Worm (Caenorhabditis elegans) whole organism, mixed stage, embryonic: Measurements from ENCODE around the gene K06A4.7.

Experiments
- M03D4.4 ChIP-seq: sonication (generic microtip); optimal IDR thresholded peaks from 2 replicates; lab custom pipeline; 2017; ENCODE audit warnings: mild to moderate bottlenecking, missing genetic modification characterization, missing compliant biosample characterization
- bed-3 ChIP-seq: fragments of 200-800 bp; sonication (Bioruptor generic); optimal IDR thresholded peaks from 3 replicates; lab custom pipeline; 2018; ENCODE audit warnings: mild to moderate bottlenecking, missing genetic modification characterization, moderate library complexity, missing compliant biosample characterization
- blmp-1 ChIP-seq: fragments of 150-350 bp; optimal IDR thresholded peaks from 2 replicates; lab custom pipeline; 2014; ENCODE audit warnings: missing biosample characterization, missing genetic modification characterization
- ceh-39 ChIP-seq: fragments of 150-350 bp; optimal IDR thresholded peaks from 2 replicates; lab custom pipeline; 2014; ENCODE audit warnings: missing biosample characterization, missing genetic modification characterization
- ceh-43 ChIP-seq: fragments of 200-800 bp; sonication (Bioruptor generic); optimal IDR thresholded peaks from 2 replicates; lab custom pipeline; 2018; ENCODE audit warnings: mild to moderate bottlenecking, missing genetic modification characterization, moderate library complexity, missing compliant biosample characterization
- ceh-83 ChIP-seq: fragments of 200-800 bp; sonication (Bioruptor generic); optimal IDR thresholded peaks from 2 replicates; lab custom pipeline; 2018; ENCODE audit warnings: mild to moderate bottlenecking, missing genetic modification characterization, missing compliant biosample characterization
- cnd-1 ChIP-seq: fragments of 200-800 bp; sonication (Bioruptor generic); optimal IDR thresholded peaks from 2 replicates; lab custom pipeline; 2018; ENCODE audit warnings: mild to moderate bottlenecking, missing genetic modification characterization, missing compliant biosample characterization
- drap-1 ChIP-seq: fragments of 200-800 bp; sonication (Bioruptor generic); optimal IDR thresholded peaks from 3 replicates; lab custom pipeline; 2018; ENCODE audit warnings: mild to moderate bottlenecking, missing genetic modification characterization, missing compliant biosample characterization
- elt-1 ChIP-seq: sonication (generic microtip); optimal IDR thresholded peaks from 2 replicates; lab custom pipeline; 2017; ENCODE audit warnings: missing genetic modification characterization, mild to moderate bottlenecking, missing compliant biosample characterization, antibody characterized with exemption, moderate library complexity, borderline replicate concordance; ENCODE audit not compliant: insufficient read depth
- flh-1 ChIP-seq: fragments of 200-800 bp; sonication (Bioruptor generic); optimal IDR thresholded peaks from 2 replicates; lab custom pipeline; 2018; ENCODE audit warnings: mild to moderate bottlenecking, missing genetic modification characterization, moderate library complexity, missing compliant biosample characterization
- ham-2 ChIP-seq: fragments of 200-800 bp; sonication (Bioruptor generic); optimal IDR thresholded peaks from 2 replicates; lab custom pipeline; 2018; ENCODE audit warnings: mild to moderate bottlenecking, missing genetic modification characterization, missing compliant biosample characterization
- hlh-1 ChIP-seq: fragments of 150-350 bp; optimal IDR thresholded peaks from 2 replicates; lab custom pipeline; 2014; ENCODE audit warnings: missing biosample characterization, missing genetic modification reagents, missing genetic modification characterization
- lin-13 ChIP-seq: fragments of 150-350 bp; optimal IDR thresholded peaks from 2 replicates; lab custom pipeline; 2014; ENCODE audit warnings: missing biosample characterization, missing genetic modification characterization
- lin-32 ChIP-seq: fragments of 200-800 bp; sonication (Bioruptor generic); optimal IDR thresholded peaks from 2 replicates; lab custom pipeline; 2018; ENCODE audit warnings: mild to moderate bottlenecking, missing genetic modification characterization, missing compliant biosample characterization
- mep-1 ChIP-seq: fragments of 150-350 bp; optimal IDR thresholded peaks from 2 replicates; lab custom pipeline; 2017; ENCODE audit warnings: missing biosample characterization, missing genetic modification reagents, missing genetic modification characterization, inconsistent platforms
- mls-2 ChIP-seq: sonication (generic microtip); optimal IDR thresholded peaks from 2 replicates; lab custom pipeline; 2016; ENCODE audit warnings: mild to moderate bottlenecking, missing genetic modification characterization, moderate library complexity, missing compliant biosample characterization
- nhr-12 ChIP-seq: fragments of 150-350 bp; optimal IDR thresholded peaks from 2 replicates; lab custom pipeline; 2014; ENCODE audit warnings: missing biosample characterization, missing genetic modification characterization
- nhr-2 ChIP-seq: fragments of 150-350 bp; optimal IDR thresholded peaks from 2 replicates; lab custom pipeline; 2014; ENCODE audit warnings: missing biosample characterization, missing genetic modification characterization
- nhr-237 ChIP-seq: fragments of 150-350 bp; optimal IDR thresholded peaks from 2 replicates; lab custom pipeline; 2014; ENCODE audit warnings: missing biosample characterization, missing genetic modification characterization
- nhr-28 ChIP-seq: fragments of 150-350 bp; optimal IDR thresholded peaks from 2 replicates; lab custom pipeline; 2014; ENCODE audit warnings: missing biosample characterization, missing genetic modification characterization
- nhr-76 ChIP-seq: sonication (generic microtip); optimal IDR thresholded peaks from 2 replicates; lab custom pipeline; 2017; ENCODE audit warnings: missing biosample characterization, missing genetic modification characterization
- sem-2 ChIP-seq: fragments of 200-800 bp; sonication (Bioruptor generic); optimal IDR thresholded peaks from 2 replicates; lab custom pipeline; 2018; ENCODE audit warnings: mild to moderate bottlenecking, missing genetic modification characterization, missing compliant biosample characterization
- snpc-4 ChIP-seq: fragments of 150-350 bp; optimal IDR thresholded peaks from 2 replicates; lab custom pipeline; 2014; ENCODE audit warnings: missing biosample characterization, missing genetic modification characterization
- sptf-1 ChIP-seq: sonication (generic microtip); optimal IDR thresholded peaks from 2 replicates; lab custom pipeline; 2017; ENCODE audit warnings: mild to moderate bottlenecking, missing genetic modification characterization, moderate library complexity, missing compliant biosample characterization
- tbx-8 ChIP-seq: fragments of 200-800 bp; sonication (Bioruptor generic); optimal IDR thresholded peaks from 2 replicates; lab custom pipeline; 2018; ENCODE audit warnings: mild to moderate bottlenecking, missing genetic modification characterization, moderate library complexity, missing compliant biosample characterization
- unc-120 ChIP-seq: sonication (generic microtip); optimal IDR thresholded peaks from 2 replicates; lab custom pipeline; 2017; ENCODE audit warnings: missing genetic modification characterization, missing compliant biosample characterization; ENCODE audit not compliant: poor library complexity, severe bottlenecking
- unc-39 ChIP-seq: fragments of 150-350 bp; optimal IDR thresholded peaks from 2 replicates; lab custom pipeline; 2014; ENCODE audit warnings: missing biosample characterization, missing genetic modification characterization
- unc-62 ChIP-seq: fragments of 150-350 bp; optimal IDR thresholded peaks from 2 replicates; lab custom pipeline; 2014; ENCODE audit warnings: missing biosample characterization, missing genetic modification reagents, missing genetic modification characterization
- zip-8 ChIP-seq: fragments of 150-350 bp; optimal IDR thresholded peaks from 2 replicates; lab custom pipeline; 2014; ENCODE audit warnings: missing biosample characterization, missing genetic modification characterization
- ztf-11 ChIP-seq: fragments of 150-350 bp; optimal IDR thresholded peaks from 2 replicates; lab custom pipeline; 2014; ENCODE audit warnings: missing biosample characterization, missing genetic modification characterization

K06A4.7 gene

ce11 chrV:9491440-9492160, at the start of gene K06A4.7:
Gene K06A4.7 (minus strand): TSS chrV:9491490.
- TF ChIP-seq ceh-39 (tag; lab: Kevin White, UChicago) = no peak
- TF ChIP-seq mep-1 (tag; lab: Kevin White, UChicago) = no peak
- no peak for TF ChIP-seq nhr-28 (tag; lab: Kevin White, UChicago)
- TF ChIP-seq, all 35 proteins: peak for 0

DNA sequence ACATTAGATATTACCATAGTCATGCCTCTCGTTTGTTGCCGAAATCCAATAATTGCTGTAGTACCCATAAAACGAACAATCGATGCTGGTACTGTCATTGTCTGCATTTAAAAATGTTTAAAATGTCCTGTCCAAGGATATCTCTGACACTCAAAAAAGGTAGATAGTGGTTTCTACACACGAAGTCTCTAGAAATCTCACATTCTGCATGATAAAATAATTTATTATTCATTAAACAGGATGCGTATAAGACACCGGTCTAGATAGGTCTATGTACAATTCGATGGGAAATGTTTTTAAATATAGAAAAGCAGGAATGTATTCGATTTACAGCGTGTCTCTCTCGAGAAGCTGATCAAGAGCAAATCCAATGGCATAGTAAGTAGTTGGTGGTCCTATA, 48.3 kb upstream of the K06A4.7 start, which contains the start of gene C50F4.12:
TSS of gene C50F4.12 (minus strand) at position 101 of the 400 bp plus-strand sequence.
- TF ChIP-seq nhr-76 (no peak), tbx-8 (GFP tag; lab: Kevin White, UChicago) (no peak), snpc-4 (no peak), zip-8 (no peak), sem-2 (GFP tag; lab: Kevin White, UChicago) (no peak), blmp-1 (tag; lab: Kevin White, UChicago) (no peak), ztf-11 (tag; lab: Kevin White, UChicago) (no peak), elt-1 (tag; lab: Kevin White, UChicago) (no peak), mls-2 (no peak), unc-62 (GFP tag; lab: Kevin White, UChicago) (no peak), ceh-43 (GFP tag; lab: Kevin White, UChicago) (no peak), lin-32 (no peak), cnd-1 (no peak), ceh-83 (no peak)

DNA sequence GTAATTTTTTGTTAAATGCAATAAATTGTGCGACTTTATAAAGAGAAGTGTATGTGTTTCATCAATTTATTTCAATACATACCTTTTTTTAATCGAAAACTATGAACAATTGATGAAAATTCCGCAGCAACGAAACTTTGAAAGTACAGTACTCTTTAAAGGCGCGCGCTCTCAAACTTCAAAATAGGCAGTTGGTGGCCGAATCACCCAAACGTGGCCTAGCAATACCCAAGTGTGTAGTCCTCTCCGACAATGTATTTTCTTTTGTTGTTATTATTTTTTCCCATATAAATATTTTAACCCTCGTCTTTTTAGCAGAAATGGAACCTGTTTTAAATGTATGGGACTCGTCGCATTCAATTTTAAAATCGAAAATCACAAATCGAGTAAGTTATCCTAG, 45.2 kb upstream of the K06A4.7 start, which contains the start of gene C50F4.4:
TSS of gene C50F4.4 (plus strand) at position 267 of the 400 bp plus-strand sequence.
- no peak for TF ChIP-seq nhr-12 (tag; lab: Kevin White, UChicago)
- peak; percentile 34 for TF ChIP-seq unc-120 (tag; lab: Kevin White, UChicago)
- no peak for TF ChIP-seq zip-8

ce11 chrV:9534621-9535020, 43.3 kb upstream of the K06A4.7 start, which contains the start of gene tag-329:
Gene tag-329 (plus strand): TSS chrV:9534921.
- TF ChIP-seq zip-8 (no peak), snpc-4 (no peak), lin-32 (no peak), drap-1 (GFP tag; lab: Kevin White, UChicago) (no peak), nhr-28 (tag; lab: Kevin White, UChicago) (no peak), ceh-39 (tag; lab: Kevin White, UChicago) (no peak), unc-62 (GFP tag; lab: Kevin White, UChicago) (no peak), nhr-12 (tag; lab: Kevin White, UChicago) (no peak), bed-3 (GFP tag; lab: Kevin White, UChicago) (no peak), lin-13 (tag; lab: Kevin White, UChicago) (no peak), mep-1 (tag; lab: Kevin White, UChicago) (no peak), cnd-1 (no peak), hlh-1 (no peak), ztf-11 (tag; lab: Kevin White, UChicago) (no peak), unc-39 (tag; lab: Kevin White, UChicago) (no peak), elt-1 (tag; lab: Kevin White, UChicago) (no peak), nhr-237 (no peak)

- TF ChIP-seq mls-2 = no peak
- no peak for TF ChIP-seq ceh-83
- TF ChIP-seq unc-39 (tag; lab: Kevin White, UChicago) = no peak
- TF ChIP-seq flh-1 = no peak
- no peak for TF ChIP-seq M03D4.4 (tag; lab: Kevin White, UChicago)
- TF ChIP-seq sem-2 (GFP tag; lab: Kevin White, UChicago) = no peak
- no peak for TF ChIP-seq ceh-43 (GFP tag; lab: Kevin White, UChicago)
- TF ChIP-seq blmp-1 (tag; lab: Kevin White, UChicago) = no peak
- no peak for TF ChIP-seq nhr-2
- no peak for TF ChIP-seq ham-2 (GFP tag; lab: Kevin White, UChicago)
- TF ChIP-seq unc-120 (tag; lab: Kevin White, UChicago) = no peak
- no peak for TF ChIP-seq cnd-1
- no peak for TF ChIP-seq sptf-1 (tag; lab: Kevin White, UChicago)
- no peak for TF ChIP-seq lin-13 (tag; lab: Kevin White, UChicago)
These were observed 40.2 kb upstream of the K06A4.7 start, which contains the start of the genes C50F4.10 and pfk-1.2 for ce11 chrV:9531477-9531876. Gene C50F4.10 (minus strand): TSS chrV:9531577. Gene pfk-1.2 (plus strand): TSS chrV:9531801.
